Worm (Caenorhabditis elegans): Measurements from ENCODE around the gene ooc-3.

DNA sequence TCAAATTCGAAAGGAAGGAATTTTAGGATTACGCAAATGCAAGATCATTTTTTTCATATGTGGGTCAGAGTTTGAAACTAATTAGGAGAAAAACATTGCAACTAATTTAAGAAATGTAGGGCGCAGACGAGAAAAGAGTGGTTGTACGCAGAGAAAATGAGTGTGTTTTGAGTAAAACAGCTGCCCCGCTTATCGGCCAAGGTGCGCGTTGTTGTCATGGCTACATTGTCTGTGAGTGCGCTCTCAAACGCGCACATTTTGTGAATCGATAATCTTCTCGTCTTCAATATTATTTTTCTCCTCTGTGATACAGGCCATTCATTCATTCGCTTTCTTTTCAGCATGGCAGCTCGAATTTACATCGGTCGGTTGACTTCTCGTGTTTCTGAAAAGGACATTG is 41.5 kb downstream of the ooc-3 start:
- no peak for TF ChIP-seq ceh-36 (tag; optimal IDR thresholded peaks at IDR 0.05)
- no peak for TF ChIP-seq tbx-11 (GFP tag; IDR thresholded peaks at IDR 0.05)
- TF ChIP-seq ceh-13 (GFP tag; optimal IDR thresholded peaks at IDR 0.05): no peak
- no peak for TF ChIP-seq ama-1 (optimal IDR thresholded peaks at IDR 0.05)
- no peak for TF ChIP-seq B0310.2 (tag; optimal IDR thresholded peaks at IDR 0.05)
- no peak for TF ChIP-seq hmg-4 (GFP tag; optimal IDR thresholded peaks at IDR 0.05)
- TF ChIP-seq tra-4 (tag; optimal IDR thresholded peaks at IDR 0.05): no peak
- TF ChIP-seq ets-7 (tag; optimal IDR thresholded peaks at IDR 0.05): no peak
- no peak for TF ChIP-seq sea-1 (GFP tag; conservative IDR thresholded peaks at IDR 0.05)
- TF ChIP-seq F13C5.2 (tag; optimal IDR thresholded peaks at IDR 0.05): no peak
- no peak for TF ChIP-seq hnd-1 (tag; optimal IDR thresholded peaks at IDR 0.05)
- no peak for TF ChIP-seq tbx-37 (GFP tag; conservative IDR thresholded peaks at IDR 0.05)
- no peak for TF ChIP-seq hmbx-1 (tag; optimal IDR thresholded peaks at IDR 0.05)
- no peak for TF ChIP-seq flt-1 (GFP tag; IDR thresholded peaks at IDR 0.05)

Measured in whole organism, early embryonic.